Worm (Caenorhabditis elegans) whole organism, midembryonic: ENCODE results near the gene chil-26.

Experiments used
- T22C8.4 ChIP-seq: fragments of 200-800 bp; sonication (Bioruptor generic); IDR thresholded peaks from 2 replicates; pipeline ENCODE4 v1.3.6; 2022; ENCODE audit warnings: missing genetic modification characterization, missing compliant biosample characterization
- cog-1 ChIP-seq: sonication (generic microtip); optimal IDR thresholded peaks from 2 replicates; lab custom pipeline; 2016; ENCODE audit warnings: missing genetic modification characterization, missing compliant biosample characterization
- flt-1 ChIP-seq: fragments of 200-800 bp; sonication (Bioruptor generic); IDR thresholded peaks from 2 replicates; pipeline ENCODE4 v1.3.6; 2022; ENCODE audit warnings: missing genetic modification characterization, missing compliant biosample characterization
- klf-2 ChIP-seq: fragments of 200-800 bp; sonication (Bioruptor generic); conservative IDR thresholded peaks from 2 replicates; pipeline ENCODE4 v1.3.6; 2022; ENCODE audit warnings: missing genetic modification reagents, missing genetic modification characterization, missing compliant biosample characterization
- med-1 ChIP-seq: sonication (generic microtip); optimal IDR thresholded peaks from 2 replicates; lab custom pipeline; 2017; ENCODE audit warnings: missing genetic modification characterization, mild to moderate bottlenecking, missing compliant biosample characterization, antibody characterized with exemption, missing genetic modification reagents; ENCODE audit not compliant: insufficient read depth
- ref-1 ChIP-seq: fragments of 200-800 bp; sonication (Bioruptor generic); conservative IDR thresholded peaks from 2 replicates; pipeline ENCODE4 v1.3.6; 2022; ENCODE audit warnings: missing genetic modification reagents, missing genetic modification characterization, missing compliant biosample characterization
- tab-1 ChIP-seq: fragments of 200-800 bp; sonication (Bioruptor generic); IDR thresholded peaks from 2 replicates; pipeline ENCODE4 v1.3.6; 2022; ENCODE audit warnings: missing genetic modification characterization, missing compliant biosample characterization
- ztf-23 ChIP-seq: fragments of 200-800 bp; sonication (Bioruptor generic); IDR thresholded peaks from 2 replicates; pipeline ENCODE4 v1.3.6; 2022; ENCODE audit warnings: missing genetic modification reagents, missing genetic modification characterization, missing compliant biosample characterization
- ztf-29 ChIP-seq: fragments of 200-800 bp; sonication (Bioruptor generic); IDR thresholded peaks from 2 replicates; pipeline ENCODE4 v1.3.6; 2022; ENCODE audit warnings: missing genetic modification reagents, missing genetic modification characterization, missing compliant biosample characterization

chil-26 gene

ce11 chrII:9474367-9475105, at the start of gene chil-26, which contains the start of gene chil-25:
Gene chil-26, plus strand, starts transcription at chrII:9475055.
Gene chil-25, minus strand, starts transcription at chrII:9474467.
- TF ChIP-seq med-1 (GFP tag; lab: Kevin White, UChicago) (no peak), ref-1 (GFP tag; lab: Robert Waterston, UW) (no peak), T22C8.4 (GFP tag; lab: Robert Waterston, UW) (no peak), ztf-23 (GFP tag; lab: Robert Waterston, UW) (no peak), flt-1 (GFP tag; lab: Robert Waterston, UW) (no peak), tab-1 (GFP tag; lab: Robert Waterston, UW) (no peak), cog-1 (tag; lab: Kevin White, UChicago) (no peak), klf-2 (no peak), ztf-29 (GFP tag; lab: Robert Waterston, UW) (no peak)

ce11 chrII:9426076-9426475, 48.8 kb upstream of the chil-26 start, which contains the start of gene M176.10:
Gene M176.10, minus strand, starts transcription at chrII:9426176.
- TF ChIP-seq T22C8.4 (GFP tag; lab: Robert Waterston, UW) = no peak
- TF ChIP-seq ref-1 (GFP tag; lab: Robert Waterston, UW) = no peak
- TF ChIP-seq klf-2 = no peak
- TF ChIP-seq flt-1 (GFP tag; lab: Robert Waterston, UW) = no peak
- TF ChIP-seq med-1 (GFP tag; lab: Kevin White, UChicago) = no peak
- no peak for TF ChIP-seq ztf-23 (GFP tag; lab: Robert Waterston, UW)
- no peak for TF ChIP-seq ztf-29 (GFP tag; lab: Robert Waterston, UW)
- TF ChIP-seq tab-1 (GFP tag; lab: Robert Waterston, UW) = no peak
- TF ChIP-seq cog-1 (tag; lab: Kevin White, UChicago) = no peak

DNA sequence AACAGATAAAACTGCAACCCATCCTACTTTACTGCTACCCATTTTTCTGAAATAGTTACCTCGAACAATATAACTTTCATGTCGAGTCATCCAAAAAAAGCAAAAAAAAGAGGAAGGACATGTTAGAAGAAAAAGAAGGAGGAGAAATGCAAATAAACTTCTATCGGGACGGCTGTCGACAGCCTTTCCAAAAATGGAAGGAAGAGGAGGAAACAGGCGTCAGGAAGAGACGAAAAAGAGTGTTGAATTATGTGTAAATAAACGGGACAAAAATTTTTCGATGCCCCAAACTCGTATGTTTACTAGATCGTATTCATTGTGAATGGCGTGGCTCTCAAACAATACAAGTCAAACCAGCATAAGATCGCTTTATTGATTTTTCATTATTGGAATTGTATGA, 47.2 kb upstream of the chil-26 start, which contains the start of gene M176.5:
Gene M176.5 (minus strand): TSS at position 101 of the 400 bp plus-strand sequence.
- no peak for TF ChIP-seq med-1 (GFP tag; lab: Kevin White, UChicago)
- no peak for TF ChIP-seq ztf-29 (GFP tag; lab: Robert Waterston, UW)
- no peak for TF ChIP-seq ref-1 (GFP tag; lab: Robert Waterston, UW)
- TF ChIP-seq ztf-23 (GFP tag; lab: Robert Waterston, UW) = no peak
- no peak for TF ChIP-seq klf-2
- TF ChIP-seq T22C8.4 (GFP tag; lab: Robert Waterston, UW) = no peak
- no peak for TF ChIP-seq flt-1 (GFP tag; lab: Robert Waterston, UW)
- TF ChIP-seq tab-1 (GFP tag; lab: Robert Waterston, UW) = no peak
- no peak for TF ChIP-seq cog-1 (tag; lab: Kevin White, UChicago)

DNA sequence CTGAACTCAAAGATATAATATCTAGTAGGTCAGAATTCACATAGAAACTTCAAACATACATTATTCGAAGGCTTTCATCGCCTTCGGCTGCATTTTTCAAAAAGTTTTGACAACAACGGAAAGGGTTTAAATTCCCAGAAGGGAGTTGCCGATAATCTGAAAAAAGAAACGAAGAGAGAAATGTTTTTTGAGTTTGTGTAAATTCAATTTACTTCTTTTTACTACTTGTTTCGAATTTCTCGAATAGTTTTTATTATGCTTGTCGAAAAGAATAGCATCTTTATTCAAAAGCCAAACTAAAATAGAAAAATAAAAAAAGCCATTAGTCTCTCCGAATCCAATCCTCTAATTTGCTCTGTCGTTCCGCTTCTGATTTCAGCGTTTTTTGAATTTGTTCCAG, 43.7 kb upstream of the chil-26 start:
- no peak for TF ChIP-seq ztf-23 (GFP tag; lab: Robert Waterston, UW)
- no peak for TF ChIP-seq klf-2
- TF ChIP-seq flt-1 (GFP tag; lab: Robert Waterston, UW) = no peak
- TF ChIP-seq med-1 (GFP tag; lab: Kevin White, UChicago) = no peak
- TF ChIP-seq tab-1 (GFP tag; lab: Robert Waterston, UW) = no peak
- no peak for TF ChIP-seq ref-1 (GFP tag; lab: Robert Waterston, UW)

DNA sequence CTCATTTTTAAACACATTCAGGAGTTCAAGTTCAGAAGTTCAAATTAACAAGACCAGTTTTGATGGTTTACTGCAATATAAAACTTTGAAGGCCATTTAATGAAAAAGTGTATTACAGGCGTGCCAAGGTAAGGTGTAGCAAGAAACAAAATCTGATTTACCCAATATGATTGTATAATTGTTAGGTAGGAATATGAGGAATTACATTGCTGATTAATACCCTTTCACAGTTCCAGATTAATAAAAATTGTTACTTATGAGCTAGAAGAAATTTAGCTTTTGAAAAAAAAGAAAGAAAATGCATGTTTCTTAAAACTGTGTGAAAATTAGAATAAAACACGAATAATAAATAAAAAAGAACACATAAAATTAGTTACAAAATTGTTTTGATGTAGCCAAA, 41.2 kb upstream of the chil-26 start, which contains the start of gene kin-15:
Gene kin-15 (minus strand): TSS at position 101 of the 400 bp plus-strand sequence.
- TF ChIP-seq klf-2 (no peak), ztf-23 (GFP tag; lab: Robert Waterston, UW) (no peak), tab-1 (GFP tag; lab: Robert Waterston, UW) (no peak), cog-1 (tag; lab: Kevin White, UChicago) (no peak), med-1 (GFP tag; lab: Kevin White, UChicago) (no peak)

ce11 chrII:9436009-9436408, 38.8 kb upstream of the chil-26 start, which contains the start of gene kin-16:
Gene kin-16, minus strand, starts transcription at chrII:9436109.
- TF ChIP-seq tab-1 (GFP tag; lab: Robert Waterston, UW) (no peak), ztf-23 (GFP tag; lab: Robert Waterston, UW) (no peak), flt-1 (GFP tag; lab: Robert Waterston, UW) (no peak), klf-2 (no peak), cog-1 (tag; lab: Kevin White, UChicago) (no peak)

DNA sequence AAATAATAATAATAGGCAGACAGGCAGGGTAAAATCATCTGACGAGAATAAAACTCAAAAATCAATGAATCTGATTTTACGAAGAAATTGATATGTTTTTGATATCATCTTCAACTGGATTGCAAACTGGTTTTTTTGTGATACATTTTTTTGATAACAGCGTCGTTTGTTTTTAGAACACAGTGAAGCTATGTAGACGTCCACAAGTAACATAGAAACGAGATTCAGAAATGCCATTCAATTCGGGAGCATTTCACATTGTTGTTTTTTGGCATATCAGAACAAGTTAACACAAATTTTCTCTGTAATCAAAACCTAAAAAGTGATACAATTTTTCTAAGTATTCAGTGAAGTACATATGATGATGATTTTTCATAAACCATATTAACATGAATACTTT, 36.6 kb upstream of the chil-26 start, which contains the start of gene chil-13:
Gene chil-13 (minus strand): TSS at position 101 of the 400 bp plus-strand sequence.
- TF ChIP-seq med-1 (GFP tag; lab: Kevin White, UChicago) (no peak), T22C8.4 (GFP tag; lab: Robert Waterston, UW) (no peak), ztf-23 (GFP tag; lab: Robert Waterston, UW) (no peak), klf-2 (no peak), ref-1 (GFP tag; lab: Robert Waterston, UW) (no peak), cog-1 (tag; lab: Kevin White, UChicago) (no peak), flt-1 (GFP tag; lab: Robert Waterston, UW) (no peak), ztf-29 (GFP tag; lab: Robert Waterston, UW) (no peak), tab-1 (GFP tag; lab: Robert Waterston, UW) (no peak)

DNA sequence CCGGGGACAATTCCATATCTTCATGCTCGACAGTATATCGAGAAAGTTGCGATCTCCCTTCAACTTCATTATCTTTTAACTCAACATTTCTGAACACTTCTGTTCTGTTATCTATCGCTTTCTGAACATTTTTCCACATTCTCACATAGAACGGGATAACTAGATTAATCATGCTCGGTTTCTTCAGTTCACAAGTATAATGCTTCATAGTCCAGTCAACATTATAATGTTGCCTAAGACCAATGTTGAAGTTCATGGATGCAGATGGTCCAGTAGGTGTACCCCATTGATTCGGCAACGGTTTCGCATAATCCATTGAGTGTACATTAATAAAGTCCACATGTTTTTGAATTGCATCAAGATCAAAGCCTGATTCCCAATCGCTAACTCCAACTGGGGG, 36.0 kb upstream of the chil-26 start:
- TF ChIP-seq ref-1 (GFP tag; lab: Robert Waterston, UW) = no peak

DNA sequence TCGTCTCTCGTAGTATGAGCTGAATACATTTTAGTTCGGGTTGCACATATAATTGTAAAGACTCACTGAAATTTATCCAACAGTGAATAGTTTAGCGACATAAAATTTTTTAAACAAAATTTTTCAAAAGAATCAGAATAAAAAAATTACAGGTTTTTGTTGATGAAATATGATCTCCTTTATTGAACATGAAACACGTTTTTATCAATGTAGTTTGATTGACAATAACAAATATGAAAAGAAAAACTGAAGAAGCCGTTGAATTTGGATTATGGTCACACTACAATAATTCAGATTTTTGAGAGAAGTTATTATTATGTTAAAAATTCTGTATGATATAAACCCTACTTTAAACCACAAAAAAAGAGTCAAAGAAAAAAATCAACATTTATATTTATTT, 34.8 kb upstream of the chil-26 start, which contains the start of gene chil-17:
Gene chil-17 (minus strand): TSS at position 101 of the 400 bp plus-strand sequence.
- TF ChIP-seq cog-1 (tag; lab: Kevin White, UChicago) (no peak), med-1 (GFP tag; lab: Kevin White, UChicago) (no peak), ztf-23 (GFP tag; lab: Robert Waterston, UW) (no peak), tab-1 (GFP tag; lab: Robert Waterston, UW) (no peak), klf-2 (no peak), T22C8.4 (GFP tag; lab: Robert Waterston, UW) (no peak), ztf-29 (GFP tag; lab: Robert Waterston, UW) (no peak)
